Worm (Caenorhabditis elegans) whole organism, young adult: Measurements from ENCODE around the gene pik-1.

Experiments
- F57C9.4 ChIP-seq: sonication (generic microtip); optimal IDR thresholded peaks from 2 replicates; lab custom pipeline; 2017; ENCODE audit warnings: mild to moderate bottlenecking, missing genetic modification characterization, missing compliant biosample characterization
- ceh-100 ChIP-seq: fragments of 200-800 bp; sonication (Bioruptor generic); IDR thresholded peaks from 2 replicates; pipeline ENCODE4 v1.3.6; 2022; ENCODE audit warnings: missing genetic modification reagents, missing genetic modification characterization, missing compliant biosample characterization
- egrh-3 ChIP-seq: fragments of 200-800 bp; sonication (Bioruptor generic); IDR thresholded peaks from 2 replicates; pipeline ENCODE4 v1.3.6; 2022; ENCODE audit warnings: missing genetic modification reagents, missing genetic modification characterization, missing compliant biosample characterization
- hmg-1.2 ChIP-seq: fragments of 200-800 bp; sonication (Bioruptor generic); IDR thresholded peaks from 2 replicates; pipeline ENCODE4 v1.3.6; 2022; ENCODE audit warnings: missing genetic modification reagents, missing genetic modification characterization, missing compliant biosample characterization
- lin-35 ChIP-seq, 3 experiments: fragments of 150-350 bp in 2 of 3; sonication (generic microtip) in 1 of 3; optimal IDR thresholded peaks; 2 replicates each; lab custom pipeline; 2014 to 2018; ENCODE audit warnings: missing biosample characterization in 3 of 3, missing genetic modification characterization in 3 of 3, missing genetic modification reagents in 3 of 3
- rcor-1 ChIP-seq: fragments of 200-800 bp; sonication (Bioruptor generic); IDR thresholded peaks from 2 replicates; pipeline ENCODE4 v1.3.6; 2022; ENCODE audit warnings: missing genetic modification reagents, missing genetic modification characterization, missing compliant biosample characterization
- rec-8 ChIP-seq, 2 experiments: sonication (generic microtip); optimal IDR thresholded peaks; 2 replicates each; lab custom pipeline; 2016; ENCODE audit warnings: mild to moderate bottlenecking in 2 of 2, missing genetic modification characterization in 2 of 2, missing genetic modification reagents in 2 of 2, missing genotype in 2 of 2, missing biosample characterization in 1 of 2, missing compliant biosample characterization in 1 of 2, moderate library complexity in 1 of 2
- sea-2 ChIP-seq: fragments of 200-800 bp; sonication (Bioruptor generic); IDR thresholded peaks from 2 replicates; pipeline ENCODE4 v1.3.6; 2022; ENCODE audit warnings: missing genetic modification characterization, missing compliant biosample characterization

DNA sequence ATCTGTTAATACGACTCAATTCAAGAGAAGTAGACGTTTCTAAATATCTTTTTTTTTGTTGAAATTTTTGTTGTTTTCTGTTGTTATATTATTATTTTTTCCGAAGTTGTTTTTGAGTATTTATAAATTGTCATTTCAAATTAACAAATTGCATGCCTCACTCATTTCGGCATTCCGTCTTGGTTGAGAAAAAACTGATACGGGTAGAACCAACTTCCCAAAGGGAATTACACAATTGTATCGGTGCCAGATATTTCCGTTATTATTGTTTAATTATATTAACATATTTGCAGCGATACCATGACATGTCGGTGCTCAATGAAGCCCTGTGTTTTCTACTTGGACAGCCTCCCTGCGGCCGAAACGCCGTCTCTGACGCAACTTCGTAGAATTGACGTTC is 13.4 kb downstream of the pik-1 start, which contains the start of gene K09B11.4:
- TF ChIP-seq lin-35 (GFP tag; optimal IDR thresholded peaks at IDR 0.05; lab: Kevin White, UChicago), result no peak
- TF ChIP-seq sea-2 (GFP tag; lab: Robert Waterston, UW), result no peak
- no peak for TF ChIP-seq F57C9.4 (tag; lab: Kevin White, UChicago)
- TF ChIP-seq rcor-1 (GFP tag; lab: Robert Waterston, UW), result no peak
- no peak for TF ChIP-seq hmg-1.2 (GFP tag; lab: Robert Waterston, UW)
- no peak for TF ChIP-seq ceh-100 (GFP tag; lab: Robert Waterston, UW)
- no peak for TF ChIP-seq rec-8 (tag; optimal IDR thresholded peaks at IDR 0.05; lab: Kevin White, UChicago)
- no peak for TF ChIP-seq egrh-3 (GFP tag; lab: Robert Waterston, UW)
